Worm (Caenorhabditis elegans): ENCODE data around the gene K09E3.2.

K09E3.2 gene

DNA sequence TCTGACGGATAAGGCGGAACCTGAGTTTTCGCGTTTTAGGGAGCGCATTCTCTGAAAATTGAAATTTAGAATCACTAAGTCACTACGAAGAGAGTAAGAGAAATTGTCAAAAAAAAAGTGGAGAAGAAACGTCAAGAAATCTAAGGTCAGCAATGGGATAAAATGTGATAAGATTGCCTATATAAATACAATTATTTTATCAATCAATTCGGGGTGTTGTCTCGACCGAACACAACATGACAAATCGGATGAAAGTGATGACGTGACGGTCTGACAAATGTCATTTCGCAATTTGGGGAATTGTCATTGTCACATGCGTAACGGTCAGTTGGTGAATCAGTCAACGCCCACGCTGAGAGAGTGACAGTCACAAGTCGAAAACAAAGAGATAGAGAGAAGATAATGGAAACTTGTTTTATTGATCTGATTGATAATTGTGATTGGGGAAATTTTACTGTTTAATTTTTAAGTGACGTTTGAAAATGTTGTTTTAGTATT lies 20.6 kb downstream of the K09E3.2 start, which contains the start of gene cnp-3 (continued):
- no peak for TF ChIP-seq ama-1 (optimal IDR thresholded peaks at IDR 0.05)
- no peak for TF ChIP-seq lir-3 (tag; optimal IDR thresholded peaks at IDR 0.05)

- TF ChIP-seq spr-1 (tag; optimal IDR thresholded peaks at IDR 0.05) (no peak), nhr-77 (tag; optimal IDR thresholded peaks at IDR 0.05) (no peak), nhr-76 (tag; optimal IDR thresholded peaks at IDR 0.05) (no peak), F26F4.8 (GFP tag; conservative IDR thresholded peaks at IDR 0.05) (no peak), nhr-25 (tag; optimal IDR thresholded peaks at IDR 0.05; ENCODE audit: borderline replicate concordance, insufficient read depth) (no peak), ztf-7 (tag; optimal IDR thresholded peaks at IDR 0.05) (no peak), D1046.2 (GFP tag; IDR thresholded peaks at IDR 0.05) (no peak), Y48G9A.11 (GFP tag; IDR thresholded peaks at IDR 0.05) (no peak), nhr-48 (tag; optimal IDR thresholded peaks at IDR 0.05) (peak; percentile 38), lin-38 (GFP tag; IDR thresholded peaks at IDR 0.05) (no peak), nhr-28 (tag; optimal IDR thresholded peaks at IDR 0.05) (peak; percentile 12), nhr-42 (GFP tag; IDR thresholded peaks at IDR 0.05) (no peak), nhr-11 (tag; optimal IDR thresholded peaks at IDR 0.05) (no peak), unc-39 (tag; optimal IDR thresholded peaks at IDR 0.05) (no peak), Y105C5A.15 (GFP tag; IDR thresholded peaks at IDR 0.05) (no peak), ceh-20 (GFP tag; IDR thresholded peaks at IDR 0.05) (no peak), tra-1 (GFP tag; IDR thresholded peaks at IDR 0.05) (0 out of 2 replicates have a peak, but pooled peaks have one; percentile 29), ztf-11 (tag; optimal IDR thresholded peaks at IDR 0.05) (no peak), aha-1 (tag) (peak; percentile 93), hif-1 (tag; optimal IDR thresholded peaks at IDR 0.05) (no peak), ceh-44 (GFP tag; IDR thresholded peaks at IDR 0.05) (no peak), Y75B8A.6 (GFP tag; IDR thresholded peaks at IDR 0.05) (no peak), lin-29 (GFP tag; IDR thresholded peaks at IDR 0.05) (no peak), lin-1 (GFP tag; IDR thresholded peaks at IDR 0.05) (no peak), mdt-29 (GFP tag; IDR thresholded peaks at IDR 0.05) (peak; percentile 82), ceh-32 (tag; optimal IDR thresholded peaks at IDR 0.05; ENCODE audit: poor library complexity) (no peak), nhr-102 (tag; optimal IDR thresholded peaks at IDR 0.05) (peak; percentile 25), lim-7 (GFP tag; IDR thresholded peaks at IDR 0.05) (no peak), nhr-10 (tag; optimal IDR thresholded peaks at IDR 0.05) (no peak), dmd-6 (GFP tag; IDR thresholded peaks at IDR 0.05) (peak; percentile 61), mxl-2 (GFP tag; conservative IDR thresholded peaks at IDR 0.05) (no peak), vab-7 (GFP tag; IDR thresholded peaks at IDR 0.05) (no peak), jun-1 (tag; optimal IDR thresholded peaks at IDR 0.05) (no peak), hlh-11 (tag; optimal IDR thresholded peaks at IDR 0.05) (peak; percentile 80), dve-1 (tag; optimal IDR thresholded peaks at IDR 0.05; ENCODE audit: insufficient read depth) (peak; percentile 73), T26A8.4 (GFP tag; IDR thresholded peaks at IDR 0.05) (no peak), hlh-30 (tag; optimal IDR thresholded peaks at IDR 0.05; ENCODE audit: insufficient read depth) (peak; percentile 71), madf-9 (GFP tag; conservative IDR thresholded peaks at IDR 0.05) (no peak), pqm-1 (tag; optimal IDR thresholded peaks at IDR 0.05) (peak; percentile 60), pha-4 (GFP tag; IDR thresholded peaks at IDR 0.05) (0 out of 2 replicates have a peak, but pooled peaks have one; percentile 21), pha-4 (tag; optimal IDR thresholded peaks at IDR 0.05) (no peak), daf-16 (GFP tag; optimal IDR thresholded peaks at IDR 0.05) (no peak), daf-16 (tag; optimal IDR thresholded peaks at IDR 0.05) (peak; percentile 33), R02D3.7 (tag; optimal IDR thresholded peaks at IDR 0.05) (no peak), duxl-1 (tag; optimal IDR thresholded peaks at IDR 0.05; ENCODE audit: poor library complexity) (peak; percentile 9), dpl-1 (GFP tag; optimal IDR thresholded peaks at IDR 0.05) (no peak)
Observed at ce11 chrX:17139204-17139780, 21.8 kb downstream of the K09E3.2 start.

All from whole organism, L4 larva.